Fruit fly (Drosophila melanogaster) whole organism, embryonic: ENCODE measurements around the gene Hrd3.
A peak's percentile ranks its signal among the peaks of the same experiment; 100 is the strongest.

Experiments
- Antp ChIP-seq: fragments of 200-800 bp; sonication (Bioruptor generic); optimal IDR thresholded peaks from 3 replicates; lab custom pipeline; 2016; ENCODE audit warnings: missing biosample characterization, missing genetic modification characterization
- CG10565 ChIP-seq: fragments of 200-800 bp; sonication (Bioruptor generic); optimal IDR thresholded peaks from 3 replicates; lab custom pipeline; 2016; ENCODE audit warnings: missing biosample characterization, mild to moderate bottlenecking, missing genetic modification characterization
- CG12236 ChIP-seq: fragments of 200-800 bp; sonication (Bioruptor generic); optimal IDR thresholded peaks from 2 replicates; lab custom pipeline; 2016; ENCODE audit warnings: missing biosample characterization, missing genetic modification characterization
- CG13894 ChIP-seq: fragments of 200-800 bp; sonication (Bioruptor generic); optimal IDR thresholded peaks from 3 replicates; lab custom pipeline; 2018; ENCODE audit warnings: missing biosample characterization, mild to moderate bottlenecking, missing genetic modification characterization, moderate library complexity
- CG14860 ChIP-seq: fragments of 200-800 bp; sonication (Bioruptor generic); IDR thresholded peaks from 3 replicates; pipeline ENCODE4 v1.3.6; 2022; ENCODE audit warnings: missing biosample characterization, missing genetic modification characterization; ENCODE audit not compliant: partially characterized antibody
- CG15479 ChIP-seq: fragments of 200-800 bp; sonication (Bioruptor generic); optimal IDR thresholded peaks from 3 replicates; lab custom pipeline; 2019; ENCODE audit warnings: missing biosample characterization, mild to moderate bottlenecking, missing genetic modification characterization, moderate library complexity
- CG17186 ChIP-seq: fragments of 200-800 bp; sonication (Bioruptor generic); optimal IDR thresholded peaks from 3 replicates; lab custom pipeline; 2017; ENCODE audit warnings: missing biosample characterization, missing genetic modification reagents, missing genetic modification characterization
- CG17328 ChIP-seq: fragments of 200-800 bp; sonication (Bioruptor generic); IDR thresholded peaks from 2 replicates; pipeline ENCODE4 v1.3.6; 2022; ENCODE audit warnings: missing biosample characterization, missing genetic modification characterization
- CG17802 ChIP-seq: fragments of 200-800 bp; sonication (Bioruptor generic); optimal IDR thresholded peaks from 2 replicates; lab custom pipeline; 2018; ENCODE audit warnings: missing biosample characterization, mild to moderate bottlenecking, missing genetic modification characterization, moderate library complexity
- CG17829 ChIP-seq: fragments of 200-800 bp; optimal IDR thresholded peaks from 2 replicates; lab custom pipeline; 2019; ENCODE audit warnings: missing biosample characterization, mild to moderate bottlenecking, missing genetic modification characterization, moderate library complexity
- CG31441 ChIP-seq: fragments of 200-800 bp; sonication (Bioruptor generic); IDR thresholded peaks from 2 replicates; pipeline ENCODE4 v1.3.6; 2022; ENCODE audit warnings: missing biosample characterization, missing genetic modification characterization
- CG34422 ChIP-seq: fragments of 200-800 bp; sonication (Bioruptor generic); IDR thresholded peaks from 3 replicates; pipeline ENCODE4 v1.3.6; 2022; ENCODE audit warnings: missing biosample characterization, missing genetic modification characterization
- CG3726 ChIP-seq: fragments of 200-800 bp; sonication (Bioruptor generic); IDR thresholded peaks from 3 replicates; pipeline ENCODE4, ENCODE4 v1.3.6; 2022; ENCODE audit warnings: missing biosample characterization, missing genetic modification characterization
- CG43689 ChIP-seq: fragments of 200-800 bp; sonication (Bioruptor generic); IDR thresholded peaks from 2 replicates; pipeline ENCODE4 v1.3.6; 2022; ENCODE audit warnings: missing biosample characterization, missing genetic modification characterization
- CG4820 ChIP-seq: fragments of 200-800 bp; sonication (Bioruptor generic); optimal IDR thresholded peaks from 3 replicates; lab custom pipeline; 2016; ENCODE audit warnings: missing biosample characterization, missing genetic modification characterization
- CG4854 ChIP-seq: fragments of 200-800 bp; sonication (Bioruptor generic); optimal IDR thresholded peaks from 2 replicates; lab custom pipeline; 2016; ENCODE audit warnings: missing biosample characterization, missing genetic modification characterization, inconsistent platforms
- CG6254 ChIP-seq: fragments of 200-800 bp; sonication (Bioruptor generic); optimal IDR thresholded peaks from 3 replicates; lab custom pipeline; 2017; ENCODE audit warnings: mild to moderate bottlenecking, missing biosample characterization, missing genetic modification reagents, missing genetic modification characterization
- CG8765 ChIP-seq: fragments of 200-800 bp; sonication (Bioruptor generic); IDR thresholded peaks from 2 replicates; pipeline ENCODE4 v1.3.6; 2022; ENCODE audit warnings: missing biosample characterization, missing genetic modification characterization
- CG9876 ChIP-seq: fragments of 200-800 bp; sonication (Bioruptor generic); optimal IDR thresholded peaks from 2 replicates; lab custom pipeline; 2016; ENCODE audit warnings: missing biosample characterization, missing genetic modification characterization
- CG9932 ChIP-seq: fragments of 200-800 bp; sonication (Bioruptor generic); IDR thresholded peaks from 2 replicates; pipeline ENCODE4 v1.3.6; 2022; ENCODE audit warnings: missing biosample characterization, missing genetic modification characterization
- CkIIα-i1 ChIP-seq: fragments of 200-800 bp; sonication (Bioruptor generic); IDR thresholded peaks from 2 replicates; pipeline ENCODE4 v1.3.6; 2022; ENCODE audit warnings: missing biosample characterization, missing genetic modification characterization
- Ets97D ChIP-seq: fragments of 200-800 bp; sonication (Bioruptor generic); optimal IDR thresholded peaks from 3 replicates; lab custom pipeline; 2016; ENCODE audit warnings: missing biosample characterization, missing genetic modification characterization
- Lhr ChIP-seq: fragments of 200-800 bp; sonication (Bioruptor generic); optimal IDR thresholded peaks from 3 replicates; lab custom pipeline; 2017; ENCODE audit warnings: mild to moderate bottlenecking, missing biosample characterization, missing genetic modification reagents, missing genetic modification characterization
- Mad ChIP-seq: fragments of 200-800 bp; sonication (Bioruptor generic); optimal IDR thresholded peaks from 2 replicates; lab custom pipeline; 2016; ENCODE audit warnings: missing biosample characterization, missing genetic modification characterization
- NC2β ChIP-seq: fragments of 200-800 bp; sonication (Bioruptor generic); optimal IDR thresholded peaks from 2 replicates; lab custom pipeline; 2016; ENCODE audit warnings: missing biosample characterization, missing genetic modification characterization
- Neu2 ChIP-seq: fragments of 200-800 bp; sonication (Bioruptor generic); optimal IDR thresholded peaks from 3 replicates; lab custom pipeline; 2016; ENCODE audit warnings: missing biosample characterization, missing genetic modification characterization, borderline replicate concordance
- PHDP ChIP-seq: fragments of 200-800 bp; sonication (Bioruptor generic); optimal IDR thresholded peaks from 3 replicates; lab custom pipeline; 2018; ENCODE audit warnings: missing biosample characterization, mild to moderate bottlenecking, missing genetic modification characterization, moderate library complexity
- Poxn ChIP-seq: fragments of 200-800 bp; sonication (Bioruptor generic); IDR thresholded peaks from 2 replicates; pipeline ENCODE4 v1.3.6; 2022; ENCODE audit warnings: missing biosample characterization, missing genetic modification characterization
- Ravus ChIP-seq: fragments of 200-800 bp; sonication (Bioruptor generic); IDR thresholded peaks from 2 replicates; pipeline ENCODE4 v1.3.6; 2022; ENCODE audit warnings: missing biosample characterization, missing genetic modification characterization
- Side ChIP-seq: fragments of 200-800 bp; sonication (Bioruptor generic); optimal IDR thresholded peaks from 2 replicates; lab custom pipeline; 2016; ENCODE audit warnings: missing biosample characterization, missing genetic modification characterization
- Six4 ChIP-seq: fragments of 200-800 bp; sonication (Bioruptor generic); optimal IDR thresholded peaks from 2 replicates; lab custom pipeline; 2016; ENCODE audit warnings: missing biosample characterization, missing genetic modification characterization
- Sox102F ChIP-seq: fragments of 200-800 bp; sonication (Bioruptor generic); optimal IDR thresholded peaks from 2 replicates; lab custom pipeline; 2018; ENCODE audit warnings: missing biosample characterization, mild to moderate bottlenecking, missing genetic modification characterization, moderate library complexity
- Sry-β ChIP-seq: fragments of 200-800 bp; sonication (Bioruptor generic); optimal IDR thresholded peaks from 2 replicates; lab custom pipeline; 2018; ENCODE audit warnings: missing biosample characterization, mild to moderate bottlenecking, missing genetic modification characterization, moderate library complexity
- al ChIP-seq: fragments of 200-800 bp; sonication (Bioruptor generic); IDR thresholded peaks from 2 replicates; pipeline ENCODE4 v1.3.6; 2022; ENCODE audit warnings: missing biosample characterization, missing genetic modification characterization
- bigmax ChIP-seq: fragments of 200-800 bp; sonication (Bioruptor generic); optimal IDR thresholded peaks from 2 replicates; lab custom pipeline; 2018; ENCODE audit warnings: missing biosample characterization, mild to moderate bottlenecking, missing genetic modification characterization
- caup ChIP-seq: fragments of 200-800 bp; sonication (Bioruptor generic); optimal IDR thresholded peaks from 3 replicates; lab custom pipeline; 2017; ENCODE audit warnings: missing biosample characterization, mild to moderate bottlenecking, missing genetic modification characterization, moderate library complexity; ENCODE audit not compliant: severe bottlenecking
- crc ChIP-seq: fragments of 200-800 bp; sonication (Bioruptor generic); optimal IDR thresholded peaks from 2 replicates; lab custom pipeline; 2016; ENCODE audit warnings: missing biosample characterization, missing genetic modification characterization
- dmrt11E ChIP-seq: fragments of 200-800 bp; sonication (Bioruptor generic); optimal IDR thresholded peaks from 3 replicates; lab custom pipeline; 2018; ENCODE audit warnings: missing biosample characterization, mild to moderate bottlenecking, missing genetic modification characterization, moderate library complexity
- fru ChIP-seq: fragments of >200 bp; optimal IDR thresholded peaks from 2 replicates; lab custom pipeline; 2017
- lbe ChIP-seq: fragments of 200-800 bp; sonication (Bioruptor generic); optimal IDR thresholded peaks from 2 replicates; lab custom pipeline; 2016; ENCODE audit warnings: missing biosample characterization, mild to moderate bottlenecking, missing genetic modification characterization
- lmd ChIP-seq: fragments of 200-800 bp; sonication (Bioruptor generic); IDR thresholded peaks from 2 replicates; pipeline ENCODE4 v1.3.6; 2022; ENCODE audit warnings: missing biosample characterization, missing genetic modification characterization
- mirr ChIP-seq: fragments of 200-800 bp; sonication (Bioruptor generic); optimal IDR thresholded peaks from 3 replicates; lab custom pipeline; 2018; ENCODE audit warnings: missing biosample characterization, mild to moderate bottlenecking, missing genetic modification characterization
- rib ChIP-seq: fragments of 200-800 bp; sonication (Bioruptor generic); IDR thresholded peaks from 2 replicates; pipeline ENCODE4 v1.3.6; 2022; ENCODE audit warnings: missing biosample characterization, missing genetic modification characterization
- sc ChIP-seq, 3 experiments: fragments of >200 bp in 2 of 3; fragments of 200-800 bp in 1 of 3; sonication (Bioruptor generic) in 1 of 3; optimal IDR thresholded peaks; 2 replicates in 2 of 3; 3 replicates in 1 of 3; lab custom pipeline; 2017; ENCODE audit warnings: mild to moderate bottlenecking in 1 of 3, missing biosample characterization in 1 of 3, missing genetic modification characterization in 1 of 3, missing genetic modification reagents in 1 of 3
- sim ChIP-seq: fragments of 200-800 bp; sonication (Bioruptor generic); IDR thresholded peaks from 2 replicates; pipeline ENCODE4 v1.3.6; 2022; ENCODE audit warnings: missing biosample characterization, missing genetic modification characterization
- tgo ChIP-seq: fragments of 200-800 bp; sonication (Bioruptor generic); IDR thresholded peaks from 3 replicates; pipeline ENCODE4 v1.3.6; 2022; ENCODE audit warnings: missing biosample characterization, missing genetic modification characterization
- tio ChIP-seq: fragments of 200-800 bp; sonication (Bioruptor generic); optimal IDR thresholded peaks from 2 replicates; lab custom pipeline; 2017; ENCODE audit warnings: missing biosample characterization, missing genetic modification characterization, inconsistent platforms
- wek ChIP-seq: fragments of 200-800 bp; sonication (Bioruptor generic); optimal IDR thresholded peaks from 3 replicates; lab custom pipeline; 2018; ENCODE audit warnings: missing biosample characterization, mild to moderate bottlenecking, missing genetic modification characterization, moderate library complexity

The Hrd3 gene

dm6 chr3R:23782456-23783402 lies 24.4 kb upstream of the Hrd3 start (continued):
- TF ChIP-seq Sox102F (GFP tag; lab: Kevin White, UChicago) (peak; percentile 94), CG15479 (GFP tag; lab: Kevin White, UChicago) (peak; percentile 96), NC2β (GFP tag; lab: Kevin White, UChicago) (peak; percentile 86), CG3726 (peak; percentile 76), Mad (peak; percentile 73), CG17186 (GFP tag; lab: Kevin White, UChicago) (peak; percentile 32), CG17328 (GFP tag; lab: Robert Waterston, UW) (peak; percentile 93), wek (GFP tag; lab: Kevin White, UChicago) (peak; percentile 83), tgo (GFP tag; lab: Robert Waterston, UW) (peak; percentile 81), lbe (GFP tag; lab: Kevin White, UChicago) (peak; percentile 73), Ets97D (GFP tag; lab: Kevin White, UChicago) (peak; percentile 64), CG17829 (tag; lab: Kevin White, UChicago) (peak; percentile 95), CG6254 (peak; percentile 94), Neu2 (peak; percentile 26), sc (optimal IDR thresholded peaks at IDR 0.05; lab: Kevin White, UChicago) (no peak), sc (GFP tag; optimal IDR thresholded peaks at IDR 0.05; lab: Kevin White, UChicago) (peak; percentile 91), CG9932 (GFP tag; lab: Robert Waterston, UW) (no peak), CG13894 (tag; lab: Kevin White, UChicago) (peak; percentile 9), Side (GFP tag; lab: Kevin White, UChicago) (peak; percentile 55), CG31441 (GFP tag; lab: Robert Waterston, UW) (peak; percentile 94), CG14860 (no peak), crc (peak; percentile 47), CG34422 (GFP tag; lab: Robert Waterston, UW) (peak; percentile 77), mirr (GFP tag; lab: Kevin White, UChicago) (peak; percentile 98), sim (peak; percentile 84), Lhr (GFP tag; lab: Kevin White, UChicago) (peak; percentile 71), Sry-β (GFP tag; lab: Kevin White, UChicago) (peak; percentile 71), CG12236 (GFP tag; lab: Kevin White, UChicago) (peak; percentile 77), fru (lab: Kevin White, UChicago) (no peak), Six4 (GFP tag; lab: Kevin White, UChicago) (peak; percentile 83), CG17802 (peak; percentile 77), CG9876 (GFP tag; lab: Kevin White, UChicago) (no peak), bigmax (peak; percentile 47), rib (GFP tag; lab: Robert Waterston, UW) (peak; percentile 83), caup (peak; percentile 81), Poxn (GFP tag; lab: Robert Waterston, UW) (no peak), PHDP (peak; percentile 82), CG10565 (GFP tag; lab: Kevin White, UChicago) (peak; percentile 66), tio (GFP tag; lab: Kevin White, UChicago) (peak; percentile 85), CG4820 (peak; percentile 91), Antp (peak; percentile 77), al (peak; percentile 24; the same call in 1 of the 2 replicates), CG43689 (GFP tag; lab: Robert Waterston, UW) (peak; percentile 65), dmrt11E (peak; percentile 98), CG8765 (GFP tag; lab: Robert Waterston, UW) (peak; percentile 86), CG4854 (peak; percentile 63), CkIIα-i1 (GFP tag; lab: Robert Waterston, UW) (peak; percentile 5; the same call in 1 of the 2 replicates), lmd (GFP tag; lab: Robert Waterston, UW) (peak; percentile 80), Ravus (GFP tag; lab: Robert Waterston, UW) (no peak; the same call in 1 of the 2 replicates)
